Fruit fly (Drosophila melanogaster) whole organism, embryonic: ENCODE measurements around the gene Tim17b1.
A peak's percentile ranks its signal among the peaks of the same experiment; 100 is the strongest.

Experiments used
- Bdp1 ChIP-seq: fragments of 200-800 bp; sonication (Bioruptor generic); optimal IDR thresholded peaks from 3 replicates; lab custom pipeline; 2016; ENCODE audit warnings: missing biosample characterization, missing genetic modification characterization
- CG11695 ChIP-seq: fragments of 200-800 bp; sonication (Bioruptor generic); IDR thresholded peaks from 3 replicates; pipeline ENCODE4 v1.3.6; 2022; ENCODE audit warnings: missing biosample characterization, missing genetic modification characterization
- CG12219 ChIP-seq: fragments of 200-800 bp; sonication (Bioruptor generic); optimal IDR thresholded peaks from 3 replicates; lab custom pipeline; 2018; ENCODE audit warnings: missing biosample characterization, mild to moderate bottlenecking, missing genetic modification characterization
- CG14710 ChIP-seq: fragments of 200-800 bp; sonication (Bioruptor generic); optimal IDR thresholded peaks from 3 replicates; lab custom pipeline; 2019; ENCODE audit warnings: missing biosample characterization, mild to moderate bottlenecking, missing genetic modification characterization, moderate library complexity
- CG14860 ChIP-seq: fragments of 200-800 bp; sonication (Bioruptor generic); IDR thresholded peaks from 3 replicates; pipeline ENCODE4 v1.3.6; 2022; ENCODE audit warnings: missing biosample characterization, missing genetic modification characterization; ENCODE audit not compliant: partially characterized antibody
- CG15269 ChIP-seq: fragments of 200-800 bp; sonication (Bioruptor generic); optimal IDR thresholded peaks from 2 replicates; lab custom pipeline; 2018; ENCODE audit warnings: missing biosample characterization, mild to moderate bottlenecking, missing genetic modification characterization, moderate library complexity
- CG15601 ChIP-seq: fragments of 200-800 bp; sonication (Bioruptor generic); optimal IDR thresholded peaks from 3 replicates; lab custom pipeline; 2019; ENCODE audit warnings: missing biosample characterization, mild to moderate bottlenecking, missing genetic modification characterization, moderate library complexity
- CG15696 ChIP-seq: fragments of 200-800 bp; sonication (Bioruptor generic); optimal IDR thresholded peaks from 2 replicates; lab custom pipeline; 2019; ENCODE audit warnings: missing biosample characterization, mild to moderate bottlenecking, missing genetic modification characterization, moderate library complexity
- CG16813 ChIP-seq: fragments of 200-800 bp; sonication (Bioruptor generic); IDR thresholded peaks from 3 replicates; pipeline ENCODE4 v1.3.6; 2022; ENCODE audit warnings: missing biosample characterization, missing genetic modification characterization; ENCODE audit not compliant: partially characterized antibody
- CG1832 ChIP-seq: fragments of 200-800 bp; sonication (Bioruptor generic); optimal IDR thresholded peaks from 2 replicates; lab custom pipeline; 2017; ENCODE audit warnings: missing biosample characterization, mild to moderate bottlenecking, missing genetic modification characterization, inconsistent platforms
- CG2116 ChIP-seq: fragments of 200-800 bp; sonication (Bioruptor generic); optimal IDR thresholded peaks from 3 replicates; lab custom pipeline; 2018; ENCODE audit warnings: missing biosample characterization, mild to moderate bottlenecking, missing genetic modification characterization
- CG2678 ChIP-seq: fragments of 200-800 bp; sonication (Bioruptor generic); optimal IDR thresholded peaks from 3 replicates; lab custom pipeline; 2019; ENCODE audit warnings: missing biosample characterization, mild to moderate bottlenecking, missing genetic modification characterization, moderate library complexity
- CG31224 ChIP-seq: fragments of 200-800 bp; sonication (Bioruptor generic); IDR thresholded peaks from 2 replicates; pipeline ENCODE4 v1.3.6; 2022; ENCODE audit warnings: missing biosample characterization, missing genetic modification characterization
- CG33213 ChIP-seq: fragments of 200-800 bp; sonication (Bioruptor generic); optimal IDR thresholded peaks from 3 replicates; lab custom pipeline; 2016; ENCODE audit warnings: missing biosample characterization, missing genetic modification characterization
- CG5245 ChIP-seq: fragments of 200-800 bp; sonication (Bioruptor generic); optimal IDR thresholded peaks from 3 replicates; lab custom pipeline; 2016; ENCODE audit warnings: missing biosample characterization, missing genetic modification characterization
- CG5953 ChIP-seq: fragments of 200-800 bp; sonication (Bioruptor generic); IDR thresholded peaks from 2 replicates; pipeline ENCODE4 v1.3.6; 2022; ENCODE audit warnings: missing biosample characterization, missing genetic modification characterization
- CG6683 ChIP-seq: fragments of 200-800 bp; sonication (Bioruptor generic); optimal IDR thresholded peaks from 2 replicates; lab custom pipeline; 2017; ENCODE audit warnings: missing biosample characterization, mild to moderate bottlenecking, missing genetic modification characterization, missing genetic modification reagents
- CG7556 ChIP-seq: fragments of 200-800 bp; sonication (Bioruptor generic); optimal IDR thresholded peaks from 2 replicates; lab custom pipeline; 2017; ENCODE audit warnings: missing biosample characterization, mild to moderate bottlenecking, missing genetic modification characterization
- CG9797 ChIP-seq: fragments of 200-800 bp; sonication (Bioruptor generic); optimal IDR thresholded peaks from 3 replicates; lab custom pipeline; 2018; ENCODE audit warnings: missing biosample characterization, mild to moderate bottlenecking, missing genetic modification characterization
- CG9876 ChIP-seq: fragments of 200-800 bp; sonication (Bioruptor generic); optimal IDR thresholded peaks from 2 replicates; lab custom pipeline; 2016; ENCODE audit warnings: missing biosample characterization, missing genetic modification characterization
- CG9932 ChIP-seq: fragments of 200-800 bp; sonication (Bioruptor generic); IDR thresholded peaks from 2 replicates; pipeline ENCODE4 v1.3.6; 2022; ENCODE audit warnings: missing biosample characterization, missing genetic modification characterization
- Dip2 ChIP-seq: fragments of 200-800 bp; sonication (Bioruptor generic); IDR thresholded peaks from 2 replicates; pipeline ENCODE4 v1.3.6; 2022; ENCODE audit warnings: missing biosample characterization, missing genetic modification characterization
- Dp ChIP-seq: fragments of 200-800 bp; sonication (Bioruptor generic); optimal IDR thresholded peaks from 2 replicates; lab custom pipeline; 2018; ENCODE audit warnings: missing biosample characterization, mild to moderate bottlenecking, missing genetic modification characterization, moderate library complexity
- E2f1 ChIP-seq: fragments of 200-800 bp; sonication (Bioruptor generic); IDR thresholded peaks from 2 replicates; pipeline ENCODE4 v1.3.6; 2022; ENCODE audit warnings: missing biosample characterization, missing genetic modification characterization
- E2f2 ChIP-seq: fragments of 200-800 bp; sonication (Bioruptor generic); IDR thresholded peaks from 2 replicates; pipeline ENCODE4 v1.3.6; 2022; ENCODE audit warnings: missing biosample characterization, missing genetic modification characterization
- GATAe ChIP-seq: fragments of 200-800 bp; sonication (Bioruptor generic); conservative IDR thresholded peaks from 2 replicates; pipeline ENCODE4 v1.3.6; 2022; ENCODE audit warnings: missing biosample characterization, missing genetic modification characterization
- Gug ChIP-seq: fragments of 200-800 bp; sonication (Bioruptor generic); IDR thresholded peaks from 4 replicates; pipeline ENCODE4 v1.3.6; 2022; ENCODE audit warnings: missing biosample characterization, missing genetic modification characterization
- H15 ChIP-seq: fragments of 200-800 bp; sonication (Bioruptor generic); IDR thresholded peaks from 3 replicates; pipeline ENCODE4 v1.3.6; 2022; ENCODE audit warnings: missing biosample characterization, missing genetic modification characterization
- Mes4 ChIP-seq: fragments of 200-800 bp; sonication (Bioruptor generic); optimal IDR thresholded peaks from 2 replicates; lab custom pipeline; 2016; ENCODE audit warnings: missing biosample characterization, missing genetic modification characterization
- Nf-YA ChIP-seq: fragments of 200-800 bp; sonication (Bioruptor generic); IDR thresholded peaks from 2 replicates; pipeline ENCODE4 v1.3.6; 2022; ENCODE audit warnings: missing biosample characterization, missing genetic modification characterization
- Nf-YC ChIP-seq: fragments of 200-800 bp; optimal IDR thresholded peaks from 3 replicates; lab custom pipeline; 2019; ENCODE audit warnings: missing biosample characterization, mild to moderate bottlenecking, missing genetic modification characterization, moderate library complexity
- Rx ChIP-seq: fragments of 200-800 bp; sonication (Bioruptor generic); IDR thresholded peaks from 2 replicates; pipeline ENCODE4 v1.3.6; 2022; ENCODE audit warnings: missing biosample characterization, missing genetic modification characterization
- Side ChIP-seq: fragments of 200-800 bp; sonication (Bioruptor generic); optimal IDR thresholded peaks from 2 replicates; lab custom pipeline; 2016; ENCODE audit warnings: missing biosample characterization, missing genetic modification characterization
- ash1 ChIP-seq: fragments of 200-800 bp; sonication (Bioruptor generic); optimal IDR thresholded peaks from 2 replicates; lab custom pipeline; 2018; ENCODE audit warnings: missing biosample characterization, mild to moderate bottlenecking, missing genetic modification characterization
- corto ChIP-seq: fragments of 200-800 bp; sonication (Bioruptor generic); optimal IDR thresholded peaks from 2 replicates; lab custom pipeline; 2016; ENCODE audit warnings: missing biosample characterization, mild to moderate bottlenecking, missing genetic modification characterization, moderate library complexity
- disco-r ChIP-seq: fragments of 200-800 bp; sonication (Bioruptor generic); optimal IDR thresholded peaks from 2 replicates; lab custom pipeline; 2016; ENCODE audit warnings: missing biosample characterization, missing genetic modification characterization
- dysf ChIP-seq: fragments of 200-800 bp; sonication (Bioruptor generic); IDR thresholded peaks from 3 replicates; pipeline ENCODE4 v1.3.6; 2022; ENCODE audit warnings: missing biosample characterization, missing genetic modification characterization
- fru ChIP-seq: fragments of >200 bp; optimal IDR thresholded peaks from 2 replicates; lab custom pipeline; 2017
- gt ChIP-seq: fragments of 200-800 bp; sonication (Bioruptor generic); IDR thresholded peaks from 2 replicates; pipeline ENCODE4 v1.3.6; 2022; ENCODE audit warnings: missing biosample characterization, missing genetic modification characterization
- hb ChIP-seq: fragments of 200-800 bp; sonication (Bioruptor generic); IDR thresholded peaks from 3 replicates; pipeline ENCODE4 v1.3.6; 2022; ENCODE audit warnings: missing biosample characterization, missing genetic modification characterization; ENCODE audit not compliant: partially characterized antibody
- insv ChIP-seq, 2 experiments: fragments of 200-800 bp; sonication (Bioruptor generic); optimal IDR thresholded peaks; 3 replicates each; lab custom pipeline; 2016 to 2018; ENCODE audit warnings: missing biosample characterization in 2 of 2, missing genetic modification characterization in 2 of 2
- lbe ChIP-seq: fragments of 200-800 bp; sonication (Bioruptor generic); optimal IDR thresholded peaks from 2 replicates; lab custom pipeline; 2016; ENCODE audit warnings: missing biosample characterization, mild to moderate bottlenecking, missing genetic modification characterization
- nmo ChIP-seq: fragments of 200-800 bp; sonication (Bioruptor generic); optimal IDR thresholded peaks from 2 replicates; lab custom pipeline; 2018; ENCODE audit warnings: missing biosample characterization, mild to moderate bottlenecking, missing genetic modification characterization, moderate library complexity
- pzg ChIP-seq: fragments of 200-800 bp; sonication (Bioruptor generic); optimal IDR thresholded peaks from 3 replicates; lab custom pipeline; 2018; ENCODE audit warnings: missing biosample characterization, mild to moderate bottlenecking, missing genetic modification characterization, moderate library complexity
- run ChIP-seq: fragments of 200-800 bp; sonication (Bioruptor generic); optimal IDR thresholded peaks from 3 replicates; lab custom pipeline; 2018; ENCODE audit warnings: missing biosample characterization, mild to moderate bottlenecking, missing genetic modification characterization
- sr ChIP-seq: fragments of 200-800 bp; sonication (Bioruptor generic); IDR thresholded peaks from 3 replicates; pipeline ENCODE4 v1.3.6; 2022; ENCODE audit warnings: missing biosample characterization, missing genetic modification characterization
- tin ChIP-seq: fragments of 200-800 bp; sonication (Bioruptor generic); optimal IDR thresholded peaks from 3 replicates; lab custom pipeline; 2016; ENCODE audit warnings: missing biosample characterization, missing genetic modification characterization
- ttk ChIP-seq: fragments of 200-800 bp; sonication (Bioruptor generic); IDR thresholded peaks from 2 replicates; pipeline ENCODE4 v2.1.2; 2022; ENCODE audit warnings: missing biosample characterization, missing genetic modification characterization
- usp ChIP-seq: fragments of >200 bp; optimal IDR thresholded peaks from 2 replicates; lab custom pipeline; 2017; ENCODE audit warnings: missing biosample characterization, missing genetic modification characterization

Tim17b1 gene

DNA sequence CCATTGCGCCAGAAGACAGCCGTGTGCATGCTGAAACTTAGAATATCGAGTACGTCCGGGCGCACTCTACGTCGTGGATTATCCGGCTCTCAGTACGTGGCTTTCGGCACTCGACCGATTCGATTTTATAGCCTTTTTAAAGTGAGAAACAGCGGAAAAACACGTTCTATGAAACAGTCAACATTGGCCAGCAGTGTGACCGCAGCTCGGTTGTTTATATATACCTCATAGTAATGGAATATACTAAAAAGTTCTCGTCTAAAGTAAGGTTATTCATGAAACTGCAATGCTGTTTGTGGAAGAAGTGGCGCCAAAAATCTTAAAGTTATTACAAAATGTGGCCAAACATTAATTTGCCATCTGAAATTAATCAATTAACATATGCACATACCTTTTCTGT, 2.6 kb upstream of the Tim17b1 start (continued):
- no peak for TF ChIP-seq Side
- TF ChIP-seq Nf-YC (tag; lab: Kevin White, UChicago) = peak; percentile 7
- TF ChIP-seq ash1 (GFP tag; lab: Kevin White, UChicago) = no peak
- peak; percentile 84 for TF ChIP-seq E2f2 (GFP tag; lab: Robert Waterston, UW)
- TF ChIP-seq CG2116 (GFP tag; lab: Kevin White, UChicago) = peak; percentile 78
- TF ChIP-seq CG9932 = no peak
- no peak for TF ChIP-seq CG15269 (tag; lab: Kevin White, UChicago)
- TF ChIP-seq Dp = peak; percentile 78
- TF ChIP-seq Nf-YA = no peak
- TF ChIP-seq CG9876 (GFP tag; lab: Kevin White, UChicago) = no peak
- TF ChIP-seq CG7556 (GFP tag; lab: Kevin White, UChicago) = no peak
- TF ChIP-seq sr (GFP tag; lab: Robert Waterston, UW) = no peak
- no peak for TF ChIP-seq CG16813 (GFP tag; lab: Robert Waterston, UW)
- TF ChIP-seq corto (GFP tag; lab: Kevin White, UChicago) = no peak
- no peak for TF ChIP-seq CG14860 (GFP tag; lab: Robert Waterston, UW)
- no peak for TF ChIP-seq CG5245 (GFP tag; lab: Kevin White, UChicago)

DNA sequence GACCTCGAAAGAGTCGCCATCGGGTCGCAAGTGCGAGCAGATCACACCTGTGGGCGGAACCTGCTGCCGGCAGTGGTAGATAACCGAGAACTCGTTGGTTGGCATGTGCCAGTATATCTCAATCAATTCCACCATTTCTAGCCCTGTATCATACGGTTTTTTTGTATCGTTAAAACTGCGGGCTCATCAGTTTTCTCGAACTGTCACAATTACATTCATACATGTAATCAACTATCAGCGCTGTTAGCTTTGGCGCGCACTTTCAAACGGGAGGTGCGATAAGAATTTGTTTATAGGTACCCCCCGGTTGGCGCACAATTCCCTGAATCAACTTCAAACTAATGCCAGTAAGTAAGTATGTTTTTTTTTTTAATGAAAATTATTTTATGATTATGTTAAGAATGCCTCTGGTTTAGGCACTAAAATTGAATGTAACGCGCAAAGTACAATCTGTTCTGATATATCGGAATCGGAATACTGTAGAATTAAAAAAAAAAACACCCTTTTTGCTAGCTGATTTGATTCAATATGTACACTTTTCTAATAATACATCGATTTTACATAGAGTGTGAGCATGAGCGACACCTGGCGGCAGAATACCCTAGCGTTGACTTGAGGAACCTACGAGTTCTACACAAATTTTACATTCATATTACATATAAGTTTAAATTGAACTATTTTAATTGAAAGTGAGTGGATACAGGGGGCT, 1.2 kb upstream of the Tim17b1 start:
- peak; percentile 67 for TF ChIP-seq CG15696
- no peak for TF ChIP-seq CG6683 (GFP tag; lab: Kevin White, UChicago)
- peak; percentile 82 for TF ChIP-seq CG33213 (GFP tag; lab: Kevin White, UChicago)
- peak; percentile 99 for TF ChIP-seq CG15601 (tag; lab: Kevin White, UChicago)
- no peak for TF ChIP-seq Dip2 (GFP tag; lab: Robert Waterston, UW)
- no peak for TF ChIP-seq CG12219 (GFP tag; lab: Kevin White, UChicago)
- peak; percentile 60 for TF ChIP-seq Bdp1 (GFP tag; lab: Kevin White, UChicago)
- peak; percentile 3 for TF ChIP-seq lbe (GFP tag; lab: Kevin White, UChicago)
- TF ChIP-seq ttk = peak; percentile 47; the same call in 1 of the 2 replicates
- no peak for TF ChIP-seq CG5953
- peak; percentile 61 for TF ChIP-seq tin
- TF ChIP-seq insv (GFP tag; optimal IDR thresholded peaks at IDR 0.05; lab: Kevin White, UChicago) = peak in 1 of 2 experiments; percentile 33
- peak; percentile 57 for TF ChIP-seq E2f1
- TF ChIP-seq CG2678 = peak; percentile 48
- peak; percentile 56; the same call in 2 of the 3 replicates for TF ChIP-seq dysf (GFP tag; lab: Robert Waterston, UW)
- peak; percentile 44 for TF ChIP-seq CG14710 (tag; lab: Kevin White, UChicago)
- TF ChIP-seq CG1832 (GFP tag; lab: Kevin White, UChicago) = no peak
- peak; percentile 11; the same call in 1 of the 3 replicates for TF ChIP-seq hb (GFP tag; lab: Robert Waterston, UW)
- TF ChIP-seq usp (GFP tag; lab: Kevin White, UChicago) = no peak
- peak; percentile 45 for TF ChIP-seq disco-r (GFP tag; lab: Kevin White, UChicago)
- TF ChIP-seq Mes4 (GFP tag; lab: Kevin White, UChicago) = peak; percentile 38
- no peak for TF ChIP-seq CG9797
- peak; percentile 52 for TF ChIP-seq nmo
- TF ChIP-seq gt (GFP tag; lab: Robert Waterston, UW) = no peak
- TF ChIP-seq Gug (GFP tag; lab: Robert Waterston, UW) = peak; percentile 58; the same call in 3 of the 4 replicates
- TF ChIP-seq CG7556 (GFP tag; lab: Kevin White, UChicago) = peak; percentile 36
- peak; percentile 60; the same call in 2 of the 3 replicates for TF ChIP-seq H15 (GFP tag; lab: Robert Waterston, UW)
- no peak for TF ChIP-seq run (tag; lab: Kevin White, UChicago)
- TF ChIP-seq CG31224 = no peak
- TF ChIP-seq fru (lab: Kevin White, UChicago) = no peak
- TF ChIP-seq GATAe (GFP tag; lab: Robert Waterston, UW) = no peak
- peak; percentile 15 for TF ChIP-seq pzg (GFP tag; lab: Kevin White, UChicago)
- TF ChIP-seq E2f2 (GFP tag; lab: Robert Waterston, UW) = peak; percentile 80
- peak; percentile 44 for TF ChIP-seq Rx (GFP tag; lab: Robert Waterston, UW)
- TF ChIP-seq CG11695 = 0 out of 3 replicates have a peak, but pooled peaks have one; percentile 37
